Fruit fly (Drosophila melanogaster): ENCODE data around the gene CG15812.

CG15812 gene

dm6 chr3L:3179474-3179873 is 19.7 kb downstream of the CG15812 start (continued):
- TF ChIP-seq CG15011 (GFP tag; optimal IDR thresholded peaks at IDR 0.05) = peak; percentile 81
- peak; percentile 90 for TF ChIP-seq Atf6 (GFP tag; IDR thresholded peaks at IDR 0.05)
- peak; percentile 89 for TF ChIP-seq sob (GFP tag; IDR thresholded peaks at IDR 0.05)
- TF ChIP-seq CG15601 (tag; optimal IDR thresholded peaks at IDR 0.05) = no peak
- TF ChIP-seq Hmx (GFP tag; optimal IDR thresholded peaks at IDR 0.05) = no peak
- TF ChIP-seq Fer3 (tag; optimal IDR thresholded peaks at IDR 0.05) = peak; percentile 89
- peak; percentile 75 for TF ChIP-seq ssp (GFP tag; IDR thresholded peaks at IDR 0.05)
- no peak for TF ChIP-seq pfk (GFP tag; optimal IDR thresholded peaks at IDR 0.05)
- TF ChIP-seq Deaf1 (tag; optimal IDR thresholded peaks at IDR 0.05) = no peak
- TF ChIP-seq CG7556 (GFP tag; optimal IDR thresholded peaks at IDR 0.05) = peak; percentile 88
- peak; percentile 81; the same call in 2 of the 3 replicates for TF ChIP-seq C15 (GFP tag; IDR thresholded peaks at IDR 0.05)
- peak; percentile 23; the same call in 1 of the 3 replicates for TF ChIP-seq jigr1 (GFP tag; IDR thresholded peaks at IDR 0.05)
- TF ChIP-seq Mrtf (GFP tag; IDR thresholded peaks at IDR 0.05) = peak; percentile 85
- TF ChIP-seq yki (optimal IDR thresholded peaks at IDR 0.05) = no peak
- peak; percentile 83 for TF ChIP-seq org-1 (GFP tag; optimal IDR thresholded peaks at IDR 0.05)
- TF ChIP-seq repo (GFP tag; optimal IDR thresholded peaks at IDR 0.05) = peak; percentile 80
- peak; percentile 43; the same call in 1 of the 2 replicates for TF ChIP-seq dimm (GFP tag; IDR thresholded peaks at IDR 0.05)
- peak; percentile 86 for TF ChIP-seq Side (GFP tag; optimal IDR thresholded peaks at IDR 0.05)
- TF ChIP-seq stc (GFP tag; IDR thresholded peaks at IDR 0.05) = peak; percentile 85
- TF ChIP-seq CG10979 (tag; optimal IDR thresholded peaks at IDR 0.05) = peak; percentile 92
- peak; percentile 87 for TF ChIP-seq Oli (tag; optimal IDR thresholded peaks at IDR 0.05)
- no peak for TF ChIP-seq Dref (GFP tag; IDR thresholded peaks at IDR 0.05)
- peak; percentile 87 for TF ChIP-seq fd96Cb (tag; optimal IDR thresholded peaks at IDR 0.05)
- peak; percentile 87 for TF ChIP-seq trem (tag; optimal IDR thresholded peaks at IDR 0.05)
- peak; percentile 52 for TF ChIP-seq NC2β (GFP tag; optimal IDR thresholded peaks at IDR 0.05)
- no peak for TF ChIP-seq Vsx1 (GFP tag; optimal IDR thresholded peaks at IDR 0.05)
- no peak for TF ChIP-seq CG16813 (GFP tag; IDR thresholded peaks at IDR 0.05; ENCODE audit: partially characterized antibody)
- TF ChIP-seq Optix (GFP tag; IDR thresholded peaks at IDR 0.05) = peak; percentile 78
- TF ChIP-seq CG15073 (GFP tag; optimal IDR thresholded peaks at IDR 0.05) = peak; percentile 40
- TF ChIP-seq CG2120 (GFP tag; optimal IDR thresholded peaks at IDR 0.05) = peak; percentile 87
- TF ChIP-seq BtbVII (GFP tag; optimal IDR thresholded peaks at IDR 0.05) = peak; percentile 92
- peak; percentile 48; the same call in 1 of the 3 replicates for TF ChIP-seq CG2889 (GFP tag; IDR thresholded peaks at IDR 0.05)
- TF ChIP-seq twi (tag; optimal IDR thresholded peaks at IDR 0.05) = no peak
- TF ChIP-seq az2 (GFP tag; optimal IDR thresholded peaks at IDR 0.05) = peak; percentile 83
- peak; percentile 86 for TF ChIP-seq NFAT (GFP tag; IDR thresholded peaks at IDR 0.05)
- peak; percentile 75 for TF ChIP-seq Doc2 (GFP tag; IDR thresholded peaks at IDR 0.05)
- TF ChIP-seq Adf1 (GFP tag; IDR thresholded peaks at IDR 0.05) = peak; percentile 41; the same call in 1 of the 2 replicates
- peak; percentile 88 for TF ChIP-seq bab2 (GFP tag; optimal IDR thresholded peaks at IDR 0.05)
- TF ChIP-seq CG14050 (GFP tag; IDR thresholded peaks at IDR 0.05) = peak; percentile 68
- TF ChIP-seq CG12942 (GFP tag; optimal IDR thresholded peaks at IDR 0.05) = peak; percentile 61
- peak; percentile 80 for TF ChIP-seq vfl (GFP tag; optimal IDR thresholded peaks at IDR 0.05)
- peak; percentile 79 for TF ChIP-seq en (GFP tag; optimal IDR thresholded peaks at IDR 0.05)
- TF ChIP-seq CG7271 (tag; optimal IDR thresholded peaks at IDR 0.05) = peak; percentile 55
- peak; percentile 65 for TF ChIP-seq Mad (GFP tag; optimal IDR thresholded peaks at IDR 0.05)
- peak; percentile 75 for TF ChIP-seq CG6272 (GFP tag; IDR thresholded peaks at IDR 0.05)
- peak; percentile 88 for TF ChIP-seq Blimp-1 (GFP tag; optimal IDR thresholded peaks at IDR 0.05)
- TF ChIP-seq Poxn (GFP tag; IDR thresholded peaks at IDR 0.05) = peak; percentile 68
- TF ChIP-seq cas (GFP tag; IDR thresholded peaks at IDR 0.05) = peak; percentile 83
- peak; percentile 86 for TF ChIP-seq CG11247 (GFP tag; IDR thresholded peaks at IDR 0.05)
- peak; percentile 61 for TF ChIP-seq CG1647 (GFP tag; optimal IDR thresholded peaks at IDR 0.05)
- peak; percentile 86 for TF ChIP-seq CG11093 (GFP tag; IDR thresholded peaks at IDR 0.05)
- TF ChIP-seq tio (GFP tag; optimal IDR thresholded peaks at IDR 0.05) = no peak
- no peak for TF ChIP-seq Sox100B (GFP tag; optimal IDR thresholded peaks at IDR 0.05)
